Fruit fly (Drosophila melanogaster) whole organism, adult: ENCODE results near the gene prc.

ENCODE experiments used
- CG11617 ChIP-seq: fragments of 200-800 bp; sonication (Bioruptor generic); optimal IDR thresholded peaks from 2 replicates; lab custom pipeline; 2017; ENCODE audit warnings: mild to moderate bottlenecking, missing biosample characterization, missing genetic modification reagents, missing genetic modification characterization
- CG12768 ChIP-seq: fragments of 200-800 bp; sonication (Bioruptor generic); optimal IDR thresholded peaks from 2 replicates; lab custom pipeline; 2017; ENCODE audit warnings: missing biosample characterization, missing genetic modification characterization, mild to moderate bottlenecking, moderate library complexity, missing genetic modification reagents
- CG14711 ChIP-seq: fragments of 200-800 bp; sonication (Bioruptor generic); optimal IDR thresholded peaks from 2 replicates; lab custom pipeline; 2018; ENCODE audit warnings: missing biosample characterization, mild to moderate bottlenecking, missing genetic modification characterization, moderate library complexity
- CG1620 ChIP-seq: fragments of 200-800 bp; sonication (Bioruptor generic); optimal IDR thresholded peaks from 2 replicates; lab custom pipeline; 2016; ENCODE audit warnings: missing biosample characterization, missing genetic modification characterization
- CG33017 ChIP-seq: fragments of 200-800 bp; sonication (Bioruptor generic); optimal IDR thresholded peaks from 2 replicates; lab custom pipeline; 2018; ENCODE audit warnings: missing biosample characterization, mild to moderate bottlenecking, missing genetic modification characterization, moderate library complexity
- CG5204 ChIP-seq: fragments of 200-800 bp; sonication (Bioruptor generic); optimal IDR thresholded peaks from 2 replicates; lab custom pipeline; 2016; ENCODE audit warnings: missing biosample characterization, missing genetic modification characterization
- CG7045 ChIP-seq: fragments of 200-800 bp; sonication (Bioruptor generic); optimal IDR thresholded peaks from 2 replicates; lab custom pipeline; 2017; ENCODE audit warnings: missing biosample characterization, mild to moderate bottlenecking, missing genetic modification characterization
- CG7101 ChIP-seq: fragments of 200-800 bp; sonication (Bioruptor generic); optimal IDR thresholded peaks from 2 replicates; lab custom pipeline; 2018; ENCODE audit warnings: missing biosample characterization, mild to moderate bottlenecking, missing genetic modification characterization, moderate library complexity
- Clk ChIP-seq: fragments of 200-800 bp; sonication (Bioruptor generic); optimal IDR thresholded peaks from 2 replicates; lab custom pipeline; 2017; ENCODE audit warnings: missing biosample characterization, missing genetic modification characterization
- Crg-1 ChIP-seq: fragments of 200-800 bp; sonication (Bioruptor generic); optimal IDR thresholded peaks from 2 replicates; lab custom pipeline; 2016; ENCODE audit warnings: missing biosample characterization, missing genetic modification characterization
- Hr96 ChIP-seq: fragments of 200-800 bp; sonication (Bioruptor generic); optimal IDR thresholded peaks from 2 replicates; lab custom pipeline; 2016; ENCODE audit warnings: missing biosample characterization, missing genetic modification characterization
- Mnt ChIP-seq: fragments of 200-800 bp; sonication (Bioruptor generic); optimal IDR thresholded peaks from 2 replicates; lab custom pipeline; 2016; ENCODE audit warnings: missing biosample characterization, mild to moderate bottlenecking, missing genetic modification characterization
- bab1 ChIP-seq: fragments of 200-800 bp; sonication (Bioruptor generic); optimal IDR thresholded peaks from 3 replicates; lab custom pipeline; 2019; ENCODE audit warnings: missing biosample characterization, mild to moderate bottlenecking, missing genetic modification characterization, moderate library complexity
- cic ChIP-seq: fragments of 200-800 bp; sonication (Bioruptor generic); optimal IDR thresholded peaks from 2 replicates; lab custom pipeline; 2017; ENCODE audit warnings: missing biosample characterization, mild to moderate bottlenecking, missing genetic modification characterization, moderate library complexity
- cnc ChIP-seq, 2 experiments: fragments of >200 bp; optimal IDR thresholded peaks; 2 replicates each; lab custom pipeline; 2017
- kay ChIP-seq: fragments of 200-800 bp; sonication (Bioruptor generic); peaks from one replicate; lab custom pipeline; 2016; ENCODE audit warnings: missing biosample characterization, missing genetic modification characterization, borderline replicate concordance
- ovo ChIP-seq: fragments of 200-800 bp; sonication (Bioruptor generic); optimal IDR thresholded peaks from 2 replicates; lab custom pipeline; 2016; ENCODE audit warnings: missing biosample characterization, missing genetic modification characterization
- pad ChIP-seq: fragments of 200-800 bp; sonication (Bioruptor generic); optimal IDR thresholded peaks from 3 replicates; lab custom pipeline; 2017; ENCODE audit warnings: missing biosample characterization, missing genetic modification characterization, mild to moderate bottlenecking, moderate library complexity, missing genetic modification reagents
- tj ChIP-seq: fragments of 200-800 bp; sonication (Bioruptor generic); optimal IDR thresholded peaks from 3 replicates; lab custom pipeline; 2017; ENCODE audit warnings: missing biosample characterization, mild to moderate bottlenecking, missing genetic modification characterization, moderate library complexity
- toe ChIP-seq: fragments of 200-800 bp; sonication (Bioruptor generic); optimal IDR thresholded peaks from 2 replicates; lab custom pipeline; 2016; ENCODE audit warnings: missing biosample characterization, missing genetic modification characterization

Gene prc

DNA sequence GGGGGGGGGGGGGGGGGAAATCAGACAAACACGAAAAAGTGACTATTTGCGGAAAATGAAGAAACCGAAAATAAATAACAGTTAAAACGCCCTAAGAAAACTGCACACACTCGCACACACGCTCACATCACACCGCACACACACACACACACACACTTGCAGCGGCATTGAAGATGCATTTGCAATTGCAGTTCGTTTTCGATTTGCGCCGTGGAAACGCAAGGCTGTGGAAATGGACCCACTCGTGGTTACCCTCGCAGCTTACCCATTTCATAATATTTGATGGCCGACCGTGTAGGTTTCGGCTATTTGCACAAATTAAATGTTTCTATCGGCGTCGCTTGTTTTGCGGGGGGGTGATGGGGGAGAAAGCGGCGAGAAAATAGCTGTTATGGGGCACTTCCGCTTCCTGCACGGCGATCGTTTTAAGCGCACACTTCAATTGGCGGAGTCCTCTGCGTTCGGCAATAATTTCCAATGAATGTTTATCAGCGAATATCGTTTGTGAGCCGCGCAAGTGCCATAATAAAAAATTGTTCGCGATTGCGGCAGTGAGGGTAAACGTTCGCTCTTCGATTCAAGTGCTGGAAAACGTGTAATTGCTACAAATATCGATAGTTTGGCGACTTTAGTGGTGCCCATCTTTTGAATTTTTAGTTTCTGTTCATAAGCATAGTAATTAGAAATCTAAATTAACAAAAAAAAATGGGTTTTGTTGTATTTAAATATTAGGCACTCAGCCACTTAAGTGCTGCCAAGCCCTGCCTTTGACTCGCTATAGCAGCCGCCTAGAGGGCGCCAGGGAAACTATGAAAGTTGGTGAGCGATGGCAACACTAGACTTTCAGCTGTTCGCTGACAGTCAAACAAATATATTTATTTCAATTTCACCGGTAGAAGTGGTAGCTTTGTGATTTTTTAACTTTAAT, 36.7 kb upstream of the prc start, which contains the start of the genes Pop2 and CG6928:
Gene Pop2 (minus strand): TSS at position 595 of the 928 bp plus-strand sequence.
Gene CG6928 (plus strand): TSS at position 835 of the 928 bp plus-strand sequence.
- TF ChIP-seq CG14711 (tag; lab: Kevin White, UChicago) (peak; percentile 98), cnc (optimal IDR thresholded peaks at IDR 0.05; lab: Kevin White, UChicago) (no peak), CG12768 (GFP tag; lab: Kevin White, UChicago) (peak; percentile 38), cic (no peak), CG5204 (peak; percentile 82), CG7045 (GFP tag; lab: Kevin White, UChicago) (no peak), CG7101 (tag; lab: Kevin White, UChicago) (peak; percentile 46), pad (GFP tag; lab: Kevin White, UChicago) (peak; percentile 61), ovo (GFP tag; lab: Kevin White, UChicago) (peak; percentile 71), CG1620 (peak; percentile 87), bab1 (GFP tag; lab: Kevin White, UChicago) (peak; percentile 27), Mnt (GFP tag; lab: Kevin White, UChicago) (peak; percentile 73), tj (GFP tag; lab: Kevin White, UChicago) (peak; percentile 24), toe (GFP tag; lab: Kevin White, UChicago) (peak; percentile 82), CG33017 (tag; lab: Kevin White, UChicago) (no peak), Hr96 (peak; percentile 82), kay (GFP tag; lab: Kevin White, UChicago) (no peak), CG11617 (GFP tag; lab: Kevin White, UChicago) (peak; percentile 47), Crg-1 (GFP tag; lab: Kevin White, UChicago) (peak; percentile 79), Clk (GFP tag; lab: Kevin White, UChicago) (peak; percentile 68)

DNA sequence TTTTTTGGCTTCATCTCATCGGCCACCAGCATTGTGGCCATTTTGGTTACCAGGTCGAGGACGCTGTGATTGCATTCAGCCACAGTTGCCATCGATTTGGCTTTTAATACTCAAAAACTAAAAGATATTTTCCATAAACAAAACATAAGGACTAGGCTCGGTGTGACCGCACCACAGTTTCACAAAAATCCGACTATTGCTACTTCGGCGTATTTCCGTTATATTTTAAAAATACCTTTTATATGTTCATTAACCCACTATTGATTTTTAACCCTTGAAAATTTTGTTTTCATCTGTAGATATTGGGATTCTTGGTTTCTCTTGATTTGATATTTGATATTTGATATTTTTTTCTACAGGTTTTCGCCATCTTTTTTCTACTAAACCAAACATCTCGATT, 32.0 kb upstream of the prc start, which contains the start of gene Grip163:
Gene Grip163 (minus strand): TSS at position 180 of the 400 bp plus-strand sequence.
- TF ChIP-seq Mnt (GFP tag; lab: Kevin White, UChicago) (no peak), cic (no peak), pad (GFP tag; lab: Kevin White, UChicago) (no peak), CG7045 (GFP tag; lab: Kevin White, UChicago) (no peak), ovo (GFP tag; lab: Kevin White, UChicago) (no peak), CG14711 (tag; lab: Kevin White, UChicago) (no peak), CG12768 (GFP tag; lab: Kevin White, UChicago) (no peak), toe (GFP tag; lab: Kevin White, UChicago) (no peak), cnc (optimal IDR thresholded peaks at IDR 0.05; lab: Kevin White, UChicago) (no peak), CG7101 (tag; lab: Kevin White, UChicago) (no peak), CG1620 (no peak), bab1 (GFP tag; lab: Kevin White, UChicago) (no peak), Crg-1 (GFP tag; lab: Kevin White, UChicago) (no peak), kay (GFP tag; lab: Kevin White, UChicago) (no peak), CG33017 (tag; lab: Kevin White, UChicago) (no peak), CG5204 (no peak), Hr96 (no peak), Clk (GFP tag; lab: Kevin White, UChicago) (no peak), tj (GFP tag; lab: Kevin White, UChicago) (no peak), CG11617 (GFP tag; lab: Kevin White, UChicago) (no peak)

DNA sequence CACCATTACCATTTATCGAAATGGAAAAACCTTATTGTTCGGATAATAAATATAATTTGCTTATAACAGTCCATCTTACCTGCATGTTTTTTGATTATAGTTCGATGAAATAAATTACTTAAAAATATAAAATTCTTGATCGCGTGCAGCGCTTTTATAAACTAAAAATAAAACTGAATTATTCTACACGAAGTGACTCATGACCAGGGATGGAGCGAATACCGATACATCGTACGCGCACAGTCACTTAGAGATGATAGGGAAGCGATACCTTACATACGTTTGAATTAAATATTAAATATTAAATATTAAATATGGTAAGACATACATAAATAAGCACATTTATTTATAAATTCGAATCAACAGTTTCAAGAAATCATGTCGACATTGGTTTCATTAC, 27.0 kb upstream of the prc start, which contains the start of gene viaf:
Gene viaf (minus strand): TSS at position 220 of the 400 bp plus-strand sequence.
- TF ChIP-seq kay (GFP tag; lab: Kevin White, UChicago) (peak; percentile 99), CG33017 (tag; lab: Kevin White, UChicago) (no peak), ovo (GFP tag; lab: Kevin White, UChicago) (no peak), CG12768 (GFP tag; lab: Kevin White, UChicago) (no peak), CG1620 (peak; percentile 27), cnc (optimal IDR thresholded peaks at IDR 0.05; lab: Kevin White, UChicago) (no peak), Crg-1 (GFP tag; lab: Kevin White, UChicago) (no peak), pad (GFP tag; lab: Kevin White, UChicago) (no peak), cic (no peak), Hr96 (no peak), CG11617 (GFP tag; lab: Kevin White, UChicago) (peak; percentile 31), CG7045 (GFP tag; lab: Kevin White, UChicago) (no peak), tj (GFP tag; lab: Kevin White, UChicago) (no peak), Clk (GFP tag; lab: Kevin White, UChicago) (no peak), CG7101 (tag; lab: Kevin White, UChicago) (peak; percentile 46), Mnt (GFP tag; lab: Kevin White, UChicago) (peak; percentile 53), CG5204 (peak; percentile 3), bab1 (GFP tag; lab: Kevin White, UChicago) (peak; percentile 78), toe (GFP tag; lab: Kevin White, UChicago) (peak; percentile 26), CG14711 (tag; lab: Kevin White, UChicago) (peak; percentile 17)

DNA sequence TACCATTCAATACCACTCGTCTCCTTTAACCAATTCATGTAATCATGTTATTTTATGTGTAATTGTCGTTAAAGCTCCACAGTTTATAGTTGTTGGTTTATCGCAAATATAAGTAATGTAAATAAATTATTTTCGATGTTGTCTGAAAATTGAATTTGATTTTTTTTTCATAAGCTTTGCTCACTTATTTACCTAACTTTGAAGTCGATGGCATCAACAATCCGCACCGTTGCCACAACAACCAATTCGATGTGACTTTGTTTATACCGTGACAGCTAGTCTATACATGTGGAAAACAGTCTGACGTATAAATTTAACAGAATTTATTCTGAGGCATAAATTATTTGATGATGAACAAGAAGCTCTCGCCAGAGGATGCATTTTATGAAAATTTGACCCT, 24.5 kb upstream of the prc start, which contains the start of gene CG6931:
Gene CG6931 (plus strand): TSS at position 301 of the 400 bp plus-strand sequence.
- TF ChIP-seq Crg-1 (GFP tag; lab: Kevin White, UChicago) (no peak), pad (GFP tag; lab: Kevin White, UChicago) (no peak), kay (GFP tag; lab: Kevin White, UChicago) (no peak), CG12768 (GFP tag; lab: Kevin White, UChicago) (no peak), ovo (GFP tag; lab: Kevin White, UChicago) (no peak), CG7045 (GFP tag; lab: Kevin White, UChicago) (no peak), cic (no peak), Clk (GFP tag; lab: Kevin White, UChicago) (no peak), toe (GFP tag; lab: Kevin White, UChicago) (no peak), CG5204 (no peak)
